Fruit fly (Drosophila melanogaster): ENCODE measurements around the gene jigr1.

jigr1 gene

dm6 chr3R:25648258-25648606, 10.6 kb downstream of the jigr1 start:
- TF ChIP-seq EcR (GFP tag; optimal IDR thresholded peaks at IDR 0.05) = no peak
- no peak for TF ChIP-seq psq (optimal IDR thresholded peaks at IDR 0.05)
- no peak for TF ChIP-seq CG8478 (optimal IDR thresholded peaks at IDR 0.05)
- no peak for TF ChIP-seq usp (GFP tag; optimal IDR thresholded peaks at IDR 0.05)
- TF ChIP-seq Dll (optimal IDR thresholded peaks at IDR 0.05) = no peak
- no peak for TF ChIP-seq pan (optimal IDR thresholded peaks at IDR 0.05)

dm6 chr3R:25650417-25650816, 12.8 kb downstream of the jigr1 start:
- TF ChIP-seq usp (GFP tag; optimal IDR thresholded peaks at IDR 0.05) (no peak), psq (optimal IDR thresholded peaks at IDR 0.05) (no peak), pan (optimal IDR thresholded peaks at IDR 0.05) (no peak), Dll (optimal IDR thresholded peaks at IDR 0.05) (no peak), EcR (GFP tag; optimal IDR thresholded peaks at IDR 0.05) (no peak), CG8478 (optimal IDR thresholded peaks at IDR 0.05) (no peak)

- TF ChIP-seq psq (optimal IDR thresholded peaks at IDR 0.05) (no peak), EcR (GFP tag; optimal IDR thresholded peaks at IDR 0.05) (no peak), CG8478 (optimal IDR thresholded peaks at IDR 0.05) (no peak), Dll (optimal IDR thresholded peaks at IDR 0.05) (no peak), pan (optimal IDR thresholded peaks at IDR 0.05) (no peak), usp (GFP tag; optimal IDR thresholded peaks at IDR 0.05) (no peak)
Measured at dm6 chr3R:25651414-25651813, 13.8 kb downstream of the jigr1 start.

dm6 chr3R:25652066-25652720, 14.6 kb downstream of the jigr1 start:
- TF ChIP-seq pan (optimal IDR thresholded peaks at IDR 0.05) = no peak

dm6 chr3R:25659857-25660417, 22.3 kb downstream of the jigr1 start:
- no peak for TF ChIP-seq pan (optimal IDR thresholded peaks at IDR 0.05)
- TF ChIP-seq usp (GFP tag; optimal IDR thresholded peaks at IDR 0.05) = no peak
- TF ChIP-seq EcR (GFP tag; optimal IDR thresholded peaks at IDR 0.05) = no peak
- TF ChIP-seq psq (optimal IDR thresholded peaks at IDR 0.05) = no peak
- no peak for TF ChIP-seq Dll (optimal IDR thresholded peaks at IDR 0.05)
- TF ChIP-seq CG8478 (optimal IDR thresholded peaks at IDR 0.05) = no peak

dm6 chr3R:25660985-25661530, 23.4 kb downstream of the jigr1 start, which contains the start of gene Tnks:
Gene Tnks, minus strand, starts transcription at chr3R:25661286.
- TF ChIP-seq CG8478 (optimal IDR thresholded peaks at IDR 0.05) (no peak), usp (GFP tag; optimal IDR thresholded peaks at IDR 0.05) (no peak), Dll (optimal IDR thresholded peaks at IDR 0.05) (no peak), EcR (GFP tag; optimal IDR thresholded peaks at IDR 0.05) (no peak), psq (optimal IDR thresholded peaks at IDR 0.05) (no peak), pan (optimal IDR thresholded peaks at IDR 0.05) (no peak)

- TF ChIP-seq EcR (GFP tag; optimal IDR thresholded peaks at IDR 0.05) = no peak
- TF ChIP-seq pan (optimal IDR thresholded peaks at IDR 0.05) = no peak
- TF ChIP-seq usp (GFP tag; optimal IDR thresholded peaks at IDR 0.05) = no peak
- no peak for TF ChIP-seq Dll (optimal IDR thresholded peaks at IDR 0.05)
- TF ChIP-seq psq (optimal IDR thresholded peaks at IDR 0.05) = no peak
- no peak for TF ChIP-seq CG8478 (optimal IDR thresholded peaks at IDR 0.05)
Measured at dm6 chr3R:25661531-25662193, 24.0 kb downstream of the jigr1 start, which contains the start of gene RASSF8. Gene RASSF8, plus strand, starts transcription at chr3R:25661795.

dm6 chr3R:25662358-25662757, 24.7 kb downstream of the jigr1 start:
- TF ChIP-seq Dll (optimal IDR thresholded peaks at IDR 0.05) (no peak), CG8478 (optimal IDR thresholded peaks at IDR 0.05) (no peak), pan (optimal IDR thresholded peaks at IDR 0.05) (no peak), psq (optimal IDR thresholded peaks at IDR 0.05) (no peak), EcR (GFP tag; optimal IDR thresholded peaks at IDR 0.05) (no peak), usp (GFP tag; optimal IDR thresholded peaks at IDR 0.05) (no peak)

dm6 chr3R:25665509-25665908, 27.9 kb downstream of the jigr1 start, which contains the start of gene Lgr3:
Gene Lgr3, plus strand, starts transcription at chr3R:25665809.
- no peak for TF ChIP-seq usp (GFP tag; optimal IDR thresholded peaks at IDR 0.05)
- no peak for TF ChIP-seq pan (optimal IDR thresholded peaks at IDR 0.05)
- TF ChIP-seq psq (optimal IDR thresholded peaks at IDR 0.05) = no peak
- no peak for TF ChIP-seq Dll (optimal IDR thresholded peaks at IDR 0.05)

dm6 chr3R:25678489-25679082, 40.9 kb downstream of the jigr1 start, which contains the start of the genes CG4730 and CG5039:
Gene CG4730, minus strand, starts transcription at chr3R:25678682.
Gene CG5039, plus strand, starts transcription at chr3R:25678683.
- no peak for TF ChIP-seq CG8478 (optimal IDR thresholded peaks at IDR 0.05)
- TF ChIP-seq Dll (optimal IDR thresholded peaks at IDR 0.05) = no peak
- TF ChIP-seq pan (optimal IDR thresholded peaks at IDR 0.05) = no peak
- TF ChIP-seq usp (GFP tag; optimal IDR thresholded peaks at IDR 0.05) = no peak
- TF ChIP-seq psq (optimal IDR thresholded peaks at IDR 0.05) = no peak
- TF ChIP-seq EcR (GFP tag; optimal IDR thresholded peaks at IDR 0.05) = no peak

- TF ChIP-seq EcR (GFP tag; optimal IDR thresholded peaks at IDR 0.05) = no peak
- TF ChIP-seq pan (optimal IDR thresholded peaks at IDR 0.05) = no peak
- TF ChIP-seq Dll (optimal IDR thresholded peaks at IDR 0.05) = no peak
- TF ChIP-seq psq (optimal IDR thresholded peaks at IDR 0.05) = no peak
Measured at dm6 chr3R:25680528-25680927, 42.9 kb downstream of the jigr1 start, which contains the start of the genes CG4743 and Idh3g. Gene CG4743, minus strand, starts transcription at chr3R:25680550. Gene Idh3g, plus strand, starts transcription at chr3R:25680845.

- no peak for TF ChIP-seq EcR (GFP tag; optimal IDR thresholded peaks at IDR 0.05)
- TF ChIP-seq pan (optimal IDR thresholded peaks at IDR 0.05) = no peak
- TF ChIP-seq Dll (optimal IDR thresholded peaks at IDR 0.05) = no peak
- TF ChIP-seq CG8478 (optimal IDR thresholded peaks at IDR 0.05) = no peak
- no peak for TF ChIP-seq psq (optimal IDR thresholded peaks at IDR 0.05)
- TF ChIP-seq usp (GFP tag; optimal IDR thresholded peaks at IDR 0.05) = no peak
Measured at dm6 chr3R:25684859-25685258, 47.2 kb downstream of the jigr1 start, which contains the start of gene RpL27. Gene RpL27, minus strand, starts transcription at chr3R:25685051.
